Worm (Caenorhabditis elegans) whole organism, midembryonic: ENCODE results near the gene nas-20.

Experiments used
- T22C8.4 ChIP-seq: fragments of 200-800 bp; sonication (Bioruptor generic); IDR thresholded peaks from 2 replicates; pipeline ENCODE4 v1.3.6; 2022; ENCODE audit warnings: missing genetic modification characterization, missing compliant biosample characterization
- cog-1 ChIP-seq: sonication (generic microtip); optimal IDR thresholded peaks from 2 replicates; lab custom pipeline; 2016; ENCODE audit warnings: missing genetic modification characterization, missing compliant biosample characterization
- klf-2 ChIP-seq: fragments of 200-800 bp; sonication (Bioruptor generic); conservative IDR thresholded peaks from 2 replicates; pipeline ENCODE4 v1.3.6; 2022; ENCODE audit warnings: missing genetic modification reagents, missing genetic modification characterization, missing compliant biosample characterization
- ztf-29 ChIP-seq: fragments of 200-800 bp; sonication (Bioruptor generic); IDR thresholded peaks from 2 replicates; pipeline ENCODE4 v1.3.6; 2022; ENCODE audit warnings: missing genetic modification reagents, missing genetic modification characterization, missing compliant biosample characterization

- no peak for TF ChIP-seq T22C8.4 (GFP tag; lab: Robert Waterston, UW)
- no peak for TF ChIP-seq cog-1 (tag; lab: Kevin White, UChicago)
- TF ChIP-seq klf-2 (GFP tag; lab: Robert Waterston, UW), result no peak
- no peak for TF ChIP-seq ztf-29 (GFP tag; lab: Robert Waterston, UW)
These were observed 42.6 kb upstream of the nas-20 start, which contains the start of gene C55A6.6 for ce11 chrV:11514677-11515076.
